Fruit fly (Drosophila melanogaster): Measurements from ENCODE around the gene Ccdc114.

DNA sequence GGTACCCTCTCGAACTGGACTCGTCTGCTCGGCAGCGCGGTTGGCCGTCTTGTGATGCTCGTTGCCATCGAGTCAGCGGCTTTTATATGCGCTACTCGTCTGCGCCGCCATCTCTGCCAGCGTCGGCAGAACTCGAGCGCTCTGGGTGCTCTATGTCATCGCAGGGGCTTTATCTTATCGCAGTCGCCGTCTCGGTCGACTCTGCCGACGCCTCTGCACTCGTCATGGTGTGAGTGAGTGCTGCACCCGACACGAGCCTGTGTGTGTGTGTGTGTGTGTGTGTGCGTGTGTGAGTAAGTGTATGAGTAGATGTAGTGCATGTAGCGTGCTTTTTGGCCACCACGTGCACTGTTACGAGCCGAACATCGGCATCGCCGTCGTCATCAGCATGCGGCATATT lies 40.9 kb downstream of the Ccdc114 start, which contains the start of gene Scp2:
- TF ChIP-seq CTCF (optimal IDR thresholded peaks at IDR 0.05) (no peak), CG8478 (optimal IDR thresholded peaks at IDR 0.05) (no peak)
